Fruit fly (Drosophila melanogaster) whole organism, pupa: ENCODE measurements around the gene CG33985.
A peak's percentile ranks its signal among the peaks of the same experiment; 100 is the strongest.

Experiments
- CG13204 ChIP-seq: fragments of 200-800 bp; sonication (Bioruptor generic); optimal IDR thresholded peaks from 2 replicates; lab custom pipeline; 2018; ENCODE audit warnings: missing biosample characterization, mild to moderate bottlenecking, missing genetic modification characterization, moderate library complexity
- CG14655 ChIP-seq: fragments of 200-800 bp; sonication (Bioruptor generic); optimal IDR thresholded peaks from 3 replicates; lab custom pipeline; 2017; ENCODE audit warnings: mild to moderate bottlenecking, missing biosample characterization, missing genetic modification reagents, missing genetic modification characterization
- CG15710 ChIP-seq: fragments of 200-800 bp; sonication (Bioruptor generic); optimal IDR thresholded peaks from 2 replicates; lab custom pipeline; 2018; ENCODE audit warnings: missing biosample characterization, mild to moderate bottlenecking, missing genetic modification characterization, moderate library complexity
- CG17806 ChIP-seq: fragments of 200-800 bp; sonication (Bioruptor generic); optimal IDR thresholded peaks from 2 replicates; lab custom pipeline; 2018; ENCODE audit warnings: missing biosample characterization, mild to moderate bottlenecking, missing genetic modification characterization, moderate library complexity
- CG4496 ChIP-seq: fragments of 200-800 bp; sonication (Bioruptor generic); IDR thresholded peaks from 3 replicates; pipeline ENCODE4 v1.3.6; 2022; ENCODE audit warnings: missing biosample characterization, missing genetic modification characterization
- CG8159 ChIP-seq: fragments of 200-800 bp; sonication (Bioruptor generic); optimal IDR thresholded peaks from 3 replicates; lab custom pipeline; 2018; ENCODE audit warnings: missing biosample characterization, mild to moderate bottlenecking, missing genetic modification characterization, moderate library complexity
- CG8301 ChIP-seq: fragments of 200-800 bp; sonication (Bioruptor generic); optimal IDR thresholded peaks from 2 replicates; lab custom pipeline; 2018; ENCODE audit warnings: missing biosample characterization, mild to moderate bottlenecking, missing genetic modification characterization
- CG9948 ChIP-seq: fragments of 200-800 bp; sonication (Bioruptor generic); optimal IDR thresholded peaks from 2 replicates; lab custom pipeline; 2018; ENCODE audit warnings: missing biosample characterization, mild to moderate bottlenecking, missing genetic modification characterization, moderate library complexity
- D1 ChIP-seq: fragments of 200-800 bp; sonication (Bioruptor generic); optimal IDR thresholded peaks from 2 replicates; lab custom pipeline; 2018; ENCODE audit warnings: missing biosample characterization, mild to moderate bottlenecking, missing genetic modification characterization, moderate library complexity
- Pif1A ChIP-seq: fragments of 200-800 bp; sonication (Bioruptor generic); optimal IDR thresholded peaks from 3 replicates; lab custom pipeline; 2016; ENCODE audit warnings: missing biosample characterization, missing genetic modification characterization
- Pif1B ChIP-seq: fragments of 200-800 bp; sonication (Bioruptor generic); optimal IDR thresholded peaks from 3 replicates; lab custom pipeline; 2016; ENCODE audit warnings: missing biosample characterization, missing genetic modification characterization
- Snoo ChIP-seq: fragments of 200-800 bp; sonication (Bioruptor generic); optimal IDR thresholded peaks from 3 replicates; lab custom pipeline; 2017; ENCODE audit warnings: missing biosample characterization, mild to moderate bottlenecking, missing genetic modification characterization, inconsistent platforms
- gl ChIP-seq: fragments of 200-800 bp; sonication (Bioruptor generic); optimal IDR thresholded peaks from 2 replicates; lab custom pipeline; 2018; ENCODE audit warnings: missing biosample characterization, mild to moderate bottlenecking, missing genetic modification characterization
- rn ChIP-seq: fragments of 200-800 bp; sonication (Bioruptor generic); IDR thresholded peaks from 2 replicates; pipeline ENCODE4 v1.3.6; 2022; ENCODE audit warnings: missing biosample characterization, missing genetic modification characterization

DNA sequence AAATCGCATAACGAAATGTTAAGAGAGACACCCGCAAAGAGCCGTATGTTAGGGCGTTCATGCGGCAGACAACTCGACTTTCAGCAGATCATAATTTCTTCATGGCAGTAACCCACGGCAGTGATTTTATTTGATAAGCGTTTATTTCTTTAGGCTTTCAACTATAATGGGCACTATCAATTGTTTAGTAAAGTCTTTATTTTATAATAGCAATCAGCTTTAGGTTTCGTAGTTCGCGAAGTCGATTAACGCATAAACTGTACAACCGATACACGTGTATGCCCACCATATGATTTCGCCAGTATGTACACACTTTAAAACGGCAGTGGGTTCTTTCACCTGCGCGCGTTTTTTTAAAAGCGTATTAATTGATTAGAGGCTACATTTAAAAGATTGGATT, 18.4 kb downstream of the CG33985 start, which contains the start of gene CG7841:
- TF ChIP-seq CG14655 (GFP tag; lab: Kevin White, UChicago) (peak; percentile 97), D1 (tag; lab: Kevin White, UChicago) (peak; percentile 97), CG9948 (tag; lab: Kevin White, UChicago) (peak; percentile 96), CG8159 (tag; lab: Kevin White, UChicago) (peak; percentile 98), rn (GFP tag; lab: Robert Waterston, UW) (no peak; the same call in 1 of the 2 replicates), CG4496 (GFP tag; lab: Robert Waterston, UW) (peak; percentile 98), CG13204 (GFP tag; lab: Kevin White, UChicago) (peak; percentile 95), CG17806 (tag; lab: Kevin White, UChicago) (peak; percentile 98), Pif1B (peak; percentile 99), Pif1A (GFP tag; lab: Kevin White, UChicago) (peak; percentile 99), Snoo (tag; lab: Kevin White, UChicago) (peak; percentile 99), CG15710 (tag; lab: Kevin White, UChicago) (peak; percentile 98), CG8301 (tag; lab: Kevin White, UChicago) (peak; percentile 98), gl (tag; lab: Kevin White, UChicago) (peak; percentile 98)
